Fruit fly (Drosophila melanogaster): ENCODE data around the gene CG13250.

DNA sequence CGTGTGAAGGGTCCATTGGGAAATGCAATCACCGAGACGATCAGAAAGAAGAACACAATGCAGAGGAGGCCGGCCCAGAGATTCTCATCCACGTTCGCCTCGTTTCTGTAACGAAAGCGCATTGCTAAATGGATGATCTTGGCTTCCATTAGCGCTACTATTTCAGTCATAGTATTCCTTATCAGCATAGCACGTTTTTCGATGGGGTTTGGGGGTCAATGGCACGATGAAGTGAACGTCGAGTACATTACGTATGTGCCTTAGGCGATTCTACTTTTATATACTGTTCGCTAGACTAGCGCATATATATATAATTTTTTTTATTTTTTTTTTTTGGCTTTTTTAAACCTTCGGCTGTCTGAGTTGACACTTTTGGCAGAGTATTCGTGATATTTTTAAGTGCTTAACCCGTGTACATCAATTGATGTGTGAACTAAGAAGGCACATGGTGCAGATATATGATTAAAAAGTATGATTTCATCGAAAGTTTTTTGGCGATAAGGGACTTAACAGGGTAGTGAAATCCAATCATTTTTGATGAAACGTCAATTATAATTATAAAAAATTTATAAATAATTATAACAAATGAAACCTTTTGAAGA, 9.0 kb upstream of the CG13250 start:
- TF ChIP-seq Pif1A (GFP tag; optimal IDR thresholded peaks at IDR 0.05) = no peak
- TF ChIP-seq fd96Ca (GFP tag; IDR thresholded peaks at IDR 0.05) = no peak
- TF ChIP-seq gl (tag; optimal IDR thresholded peaks at IDR 0.05) = no peak
- no peak for TF ChIP-seq CG9948 (tag; optimal IDR thresholded peaks at IDR 0.05)
- TF ChIP-seq CG34367 (tag; optimal IDR thresholded peaks at IDR 0.05) = no peak
- no peak for TF ChIP-seq EcR (GFP tag; optimal IDR thresholded peaks at IDR 0.05)
- no peak for TF ChIP-seq CG8301 (tag; optimal IDR thresholded peaks at IDR 0.05)
- TF ChIP-seq CG8159 (tag; optimal IDR thresholded peaks at IDR 0.05) = no peak
- no peak for TF ChIP-seq CG17806 (tag; optimal IDR thresholded peaks at IDR 0.05)
- TF ChIP-seq CG14655 (GFP tag; optimal IDR thresholded peaks at IDR 0.05) = no peak
- TF ChIP-seq CG4496 (GFP tag; IDR thresholded peaks at IDR 0.05) = no peak
- TF ChIP-seq CG13204 (GFP tag; optimal IDR thresholded peaks at IDR 0.05) = no peak
- no peak for TF ChIP-seq CG15710 (tag; optimal IDR thresholded peaks at IDR 0.05)
